Worm (Caenorhabditis elegans): ENCODE data around the gene C01C10.2.

Gene C01C10.2

DNA sequence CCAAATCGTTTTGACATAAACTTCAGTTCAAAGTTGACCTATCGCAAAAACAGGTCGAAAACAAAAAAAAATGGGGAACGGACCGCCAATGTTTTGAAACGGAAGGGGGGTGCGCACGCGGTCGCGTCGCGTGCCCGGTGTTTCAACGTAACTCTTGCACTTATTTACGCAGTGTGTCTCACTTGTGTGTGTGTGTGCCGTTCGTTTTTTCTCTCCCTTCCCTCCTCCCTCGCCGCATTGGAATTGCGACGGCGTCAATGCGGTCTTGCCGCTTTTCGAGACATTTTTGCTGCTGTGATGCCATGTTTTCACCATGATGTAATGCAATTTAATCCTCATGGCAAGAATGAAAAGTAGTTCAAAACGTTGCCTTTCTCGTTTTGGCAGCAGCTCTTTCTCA lies 40.6 kb upstream of the C01C10.2 start (continued):
- TF ChIP-seq mep-1 (tag; optimal IDR thresholded peaks at IDR 0.05): peak; percentile 58
- TF ChIP-seq zip-2 (tag; optimal IDR thresholded peaks at IDR 0.05): no peak
- TF ChIP-seq ceh-82 (tag; optimal IDR thresholded peaks at IDR 0.05): no peak
- no peak for TF ChIP-seq daf-8 (GFP tag; IDR thresholded peaks at IDR 0.05)
- TF ChIP-seq R02D3.7 (tag; optimal IDR thresholded peaks at IDR 0.05): no peak
- 0 out of 2 replicates have a peak, but pooled peaks have one; percentile 16 for TF ChIP-seq mdt-29 (GFP tag; IDR thresholded peaks at IDR 0.05)
- TF ChIP-seq ceh-44 (GFP tag; IDR thresholded peaks at IDR 0.05): peak; percentile 3; the same call in 1 of the 2 replicates
- TF ChIP-seq hmg-1.1 (GFP tag; IDR thresholded peaks at IDR 0.05): peak; percentile 62
- TF ChIP-seq zfp-3 (GFP tag; conservative IDR thresholded peaks at IDR 0.05): no peak
- peak; percentile 88 for TF ChIP-seq hlh-30 (tag; optimal IDR thresholded peaks at IDR 0.05; ENCODE audit: insufficient read depth)
- TF ChIP-seq nhr-77 (tag; optimal IDR thresholded peaks at IDR 0.05): no peak
- peak; percentile 42 for TF ChIP-seq nhr-28 (tag; optimal IDR thresholded peaks at IDR 0.05)
- TF ChIP-seq lin-29 (GFP tag; IDR thresholded peaks at IDR 0.05): no peak
- 0 out of 2 replicates have a peak, but pooled peaks have one; percentile 2 for TF ChIP-seq madf-9 (GFP tag; conservative IDR thresholded peaks at IDR 0.05)
- 0 out of 2 replicates have a peak, but pooled peaks have one; percentile 17 for TF ChIP-seq ctbp-1 (GFP tag; IDR thresholded peaks at IDR 0.05)
- TF ChIP-seq pqm-1 (tag; optimal IDR thresholded peaks at IDR 0.05): no peak
- peak; percentile 56 for TF ChIP-seq mes-2 (tag; optimal IDR thresholded peaks at IDR 0.05; ENCODE audit: poor library complexity, severe bottlenecking)
- no peak for TF ChIP-seq nhr-237 (tag; optimal IDR thresholded peaks at IDR 0.05)
- peak; percentile 91 for TF ChIP-seq mxl-3 (GFP tag; optimal IDR thresholded peaks at IDR 0.05)
- no peak for TF ChIP-seq spr-1 (tag; optimal IDR thresholded peaks at IDR 0.05)
- TF ChIP-seq php-3 (GFP tag; IDR thresholded peaks at IDR 0.05): no peak
- peak; percentile 26 for TF ChIP-seq fkh-10 (GFP tag; optimal IDR thresholded peaks at IDR 0.05)
- TF ChIP-seq nhr-111 (GFP tag; optimal IDR thresholded peaks at IDR 0.05): no peak
- TF ChIP-seq daf-19 (GFP tag; conservative IDR thresholded peaks at IDR 0.05): no peak
- no peak for TF ChIP-seq lir-3 (tag; optimal IDR thresholded peaks at IDR 0.05)
- TF ChIP-seq snpc-4 (tag; optimal IDR thresholded peaks at IDR 0.05): no peak

DNA sequence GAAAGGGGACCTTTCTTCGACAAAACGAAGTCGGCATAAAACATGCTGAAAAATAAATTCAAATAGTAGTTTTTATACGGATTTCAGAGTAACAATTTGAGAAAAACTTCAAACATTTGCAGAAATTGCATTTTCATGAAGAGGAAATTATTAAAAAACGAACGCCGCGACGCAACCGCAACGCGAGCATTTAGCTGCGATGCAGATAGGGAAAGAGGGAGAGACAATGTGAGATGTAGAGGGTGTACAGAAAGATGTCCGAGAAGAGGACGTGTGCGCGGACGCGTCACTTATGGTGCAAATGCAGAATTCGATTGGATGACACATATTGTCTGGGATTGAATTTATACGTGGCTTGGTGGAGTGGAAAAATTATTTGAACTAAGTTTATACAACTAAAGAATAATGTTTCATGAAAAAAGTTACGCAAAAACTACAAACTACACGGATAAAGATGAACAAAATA lies 37.1 kb upstream of the C01C10.2 start, which contains the start of gene coh-1:
TSS of gene coh-1 (minus strand) at position 51 of the 466 bp plus-strand sequence.
- TF ChIP-seq lir-3 (tag; optimal IDR thresholded peaks at IDR 0.05) (no peak), nhr-11 (tag; optimal IDR thresholded peaks at IDR 0.05) (peak; percentile 2), nhr-41 (GFP tag; IDR thresholded peaks at IDR 0.05) (no peak), ceh-44 (GFP tag; IDR thresholded peaks at IDR 0.05) (no peak), nhr-48 (tag; optimal IDR thresholded peaks at IDR 0.05) (no peak), Y48G9A.11 (GFP tag; IDR thresholded peaks at IDR 0.05) (no peak), lsy-2 (tag; optimal IDR thresholded peaks at IDR 0.05) (peak in 1 of 2 experiments; percentile 71), ceh-82 (tag; optimal IDR thresholded peaks at IDR 0.05) (no peak), nhr-42 (GFP tag; IDR thresholded peaks at IDR 0.05) (no peak), php-3 (GFP tag; IDR thresholded peaks at IDR 0.05) (no peak), hmg-1.1 (GFP tag; IDR thresholded peaks at IDR 0.05) (peak; percentile 69), mxl-3 (GFP tag; optimal IDR thresholded peaks at IDR 0.05) (no peak), nhr-102 (tag; optimal IDR thresholded peaks at IDR 0.05) (no peak), nhr-6 (tag; optimal IDR thresholded peaks at IDR 0.05) (peak; percentile 43), jun-1 (tag; optimal IDR thresholded peaks at IDR 0.05) (no peak), tag-97 (GFP tag; IDR thresholded peaks at IDR 0.05) (no peak), daf-19 (GFP tag; conservative IDR thresholded peaks at IDR 0.05) (no peak), hif-1 (tag; optimal IDR thresholded peaks at IDR 0.05) (peak in 1 of 2 experiments; percentile 7), vab-7 (GFP tag; IDR thresholded peaks at IDR 0.05) (no peak), fos-1 (tag; optimal IDR thresholded peaks at IDR 0.05) (no peak), tra-1 (GFP tag; IDR thresholded peaks at IDR 0.05) (no peak), egl-43 (GFP tag; IDR thresholded peaks at IDR 0.05) (no peak), hlh-11 (tag; optimal IDR thresholded peaks at IDR 0.05) (peak; percentile 19), nhr-77 (tag; optimal IDR thresholded peaks at IDR 0.05) (no peak), sdz-12 (GFP tag; optimal IDR thresholded peaks at IDR 0.05) (no peak), Y5F2A.4 (GFP tag; optimal IDR thresholded peaks at IDR 0.05) (no peak), ces-1 (GFP tag; optimal IDR thresholded peaks at IDR 0.05) (no peak), rbr-2 (tag; optimal IDR thresholded peaks at IDR 0.05) (peak; percentile 59), T26A8.4 (GFP tag; IDR thresholded peaks at IDR 0.05) (no peak), nhr-76 (tag; optimal IDR thresholded peaks at IDR 0.05) (no peak), spr-1 (tag; optimal IDR thresholded peaks at IDR 0.05) (no peak), mep-1 (tag; optimal IDR thresholded peaks at IDR 0.05) (peak; percentile 66), pha-4 (GFP tag; IDR thresholded peaks at IDR 0.05) (no peak), pha-4 (tag; optimal IDR thresholded peaks at IDR 0.05) (no peak)

All from whole organism, L4 larva.